Worm (Caenorhabditis elegans): Measurements from ENCODE around the gene clec-142.

DNA sequence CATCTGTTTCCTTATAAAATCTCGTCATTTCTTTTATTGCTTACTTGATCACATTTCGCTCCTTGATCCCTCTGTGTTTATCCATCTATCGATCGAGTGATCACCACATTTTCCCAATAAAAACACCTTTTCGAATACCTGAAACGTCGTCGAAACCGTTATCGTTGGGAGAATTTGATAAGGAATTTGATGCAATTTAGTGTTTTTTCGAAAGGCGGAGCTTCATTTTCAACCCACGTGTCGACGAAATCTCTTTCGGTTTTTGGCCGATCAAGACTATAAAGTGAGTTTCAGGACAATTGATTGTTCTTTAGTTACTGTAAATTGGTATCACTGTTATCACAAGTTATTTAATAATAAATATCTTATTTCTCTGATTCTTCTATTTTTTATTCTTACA, 13.9 kb upstream of the clec-142 start, which contains the start of gene srdh-1:
- TF ChIP-seq ceh-82 (tag; optimal IDR thresholded peaks at IDR 0.05): no peak
- no peak for TF ChIP-seq fkh-4 (tag; optimal IDR thresholded peaks at IDR 0.05; ENCODE audit: borderline replicate concordance)
